Worm (Caenorhabditis elegans) whole organism, L4 larva: ENCODE results near the gene trxr-2.

Experiments
- F49E8.2 ChIP-seq: sonication (generic microtip); optimal IDR thresholded peaks from 2 replicates; lab custom pipeline; 2016; ENCODE audit warnings: missing compliant biosample characterization, mild to moderate bottlenecking, missing genetic modification characterization, borderline replicate concordance
- Y75B8A.6 ChIP-seq: fragments of 200-800 bp; sonication (Bioruptor generic); IDR thresholded peaks from 2 replicates; pipeline ENCODE4 v1.3.6; 2022; ENCODE audit warnings: missing genetic modification reagents, missing genetic modification characterization, missing compliant biosample characterization
- ZK337.2 ChIP-seq: fragments of 200-800 bp; sonication (Bioruptor generic); IDR thresholded peaks from 2 replicates; pipeline ENCODE4 v1.3.6; 2022; ENCODE audit warnings: missing genetic modification reagents, missing genetic modification characterization, missing compliant biosample characterization
- aha-1 ChIP-seq: fragments of 150-350 bp; peaks from one replicate; lab custom pipeline; 2014; ENCODE audit warnings: missing biosample characterization, missing genetic modification characterization
- arid-1 ChIP-seq: fragments of 200-800 bp; sonication (Bioruptor generic); conservative IDR thresholded peaks from 2 replicates; pipeline ENCODE4 v1.3.6; 2022; ENCODE audit warnings: missing genetic modification reagents, missing genetic modification characterization, missing compliant biosample characterization
- ceh-20 ChIP-seq: fragments of 200-800 bp; sonication (Bioruptor generic); IDR thresholded peaks from 2 replicates; pipeline ENCODE4 v1.3.6; 2022; ENCODE audit warnings: missing genetic modification reagents, missing genetic modification characterization, missing compliant biosample characterization
- ceh-62 ChIP-seq: sonication (generic microtip); optimal IDR thresholded peaks from 2 replicates; lab custom pipeline; 2017; ENCODE audit warnings: missing biosample characterization, missing genetic modification characterization
- cey-2 ChIP-seq: sonication (generic microtip); optimal IDR thresholded peaks from 3 replicates; lab custom pipeline; 2017; ENCODE audit warnings: missing genetic modification characterization, mild to moderate bottlenecking, missing compliant biosample characterization, antibody characterized with exemption, borderline replicate concordance; ENCODE audit not compliant: insufficient read depth
- daf-16 ChIP-seq, 3 experiments: sonication (generic microtip); optimal IDR thresholded peaks; 2 replicates each; lab custom pipeline; 2016 to 2017; ENCODE audit warnings: missing genetic modification characterization in 3 of 3, missing genetic modification reagents in 3 of 3, mild to moderate bottlenecking in 2 of 3, missing compliant biosample characterization in 2 of 3, missing biosample characterization in 1 of 3, moderate library complexity in 1 of 3
- daf-19 ChIP-seq: fragments of 200-800 bp; sonication (Bioruptor generic); conservative IDR thresholded peaks from 2 replicates; pipeline ENCODE4 v1.3.6; 2022; ENCODE audit warnings: missing genetic modification characterization, missing compliant biosample characterization
- dmd-6 ChIP-seq: fragments of 200-800 bp; sonication (Bioruptor generic); IDR thresholded peaks from 2 replicates; pipeline ENCODE4 v1.3.6; 2022; ENCODE audit warnings: missing genetic modification reagents, missing genetic modification characterization, missing compliant biosample characterization
- dve-1 ChIP-seq: sonication (generic microtip); optimal IDR thresholded peaks from 2 replicates; lab custom pipeline; 2017; ENCODE audit warnings: antibody characterized with exemption, mild to moderate bottlenecking, missing genetic modification characterization, missing compliant biosample characterization; ENCODE audit not compliant: insufficient read depth
- fos-1 ChIP-seq: fragments of 150-350 bp; optimal IDR thresholded peaks from 2 replicates; lab custom pipeline; 2014; ENCODE audit warnings: missing biosample characterization, missing genetic modification characterization
- hif-1 ChIP-seq, 2 experiments: sonication (generic microtip); optimal IDR thresholded peaks; 2 replicates each; lab custom pipeline; 2016 to 2017; ENCODE audit warnings: missing compliant biosample characterization in 2 of 2, missing genetic modification characterization in 2 of 2, missing genetic modification reagents in 2 of 2, missing genotype in 2 of 2, mild to moderate bottlenecking in 1 of 2
- hlh-30 ChIP-seq: sonication (generic microtip); optimal IDR thresholded peaks from 2 replicates; lab custom pipeline; 2017; ENCODE audit warnings: antibody characterized with exemption, mild to moderate bottlenecking, missing genetic modification characterization, missing compliant biosample characterization; ENCODE audit not compliant: insufficient read depth
- hmg-1.1 ChIP-seq: fragments of 200-800 bp; sonication (Bioruptor generic); IDR thresholded peaks from 2 replicates; pipeline ENCODE4 v1.3.6; 2022; ENCODE audit warnings: missing genetic modification reagents, missing genetic modification characterization, missing compliant biosample characterization
- lsy-2 ChIP-seq, 2 experiments: fragments of 150-350 bp in 1 of 2; sonication (generic microtip) in 1 of 2; optimal IDR thresholded peaks; 2 replicates each; lab custom pipeline; 2014 to 2017; ENCODE audit warnings: missing biosample characterization in 2 of 2, missing genetic modification characterization in 2 of 2
- madf-9 ChIP-seq: fragments of 200-800 bp; sonication (Bioruptor generic); conservative IDR thresholded peaks from 2 replicates; pipeline ENCODE4 v1.3.6; 2022; ENCODE audit warnings: missing genetic modification reagents, missing genetic modification characterization, missing compliant biosample characterization
- mdl-1 ChIP-seq, 2 experiments: fragments of 150-350 bp in 1 of 2; sonication (generic microtip) in 1 of 2; optimal IDR thresholded peaks; 2 replicates each; lab custom pipeline; 2014 to 2017; ENCODE audit warnings: missing biosample characterization in 2 of 2, missing genetic modification characterization in 2 of 2
- mes-2 ChIP-seq: sonication (generic microtip); optimal IDR thresholded peaks from 2 replicates; lab custom pipeline; 2016; ENCODE audit warnings: missing genotype, mild to moderate bottlenecking, missing genetic modification characterization, missing compliant biosample characterization; ENCODE audit not compliant: poor library complexity, severe bottlenecking
- mxl-3 ChIP-seq: fragments of 200-800 bp; sonication (Bioruptor generic); optimal IDR thresholded peaks from 2 replicates; lab custom pipeline; 2018; ENCODE audit warnings: mild to moderate bottlenecking, missing genetic modification characterization, missing compliant biosample characterization
- nhr-10 ChIP-seq: fragments of 150-350 bp; optimal IDR thresholded peaks from 2 replicates; lab custom pipeline; 2014; ENCODE audit warnings: missing biosample characterization, missing genetic modification characterization
- nhr-102 ChIP-seq: sonication (generic microtip); optimal IDR thresholded peaks from 2 replicates; lab custom pipeline; 2016; ENCODE audit warnings: mild to moderate bottlenecking, missing genetic modification characterization, moderate library complexity, missing compliant biosample characterization
- nhr-11 ChIP-seq: fragments of 150-350 bp; optimal IDR thresholded peaks from 2 replicates; lab custom pipeline; 2014; ENCODE audit warnings: missing biosample characterization, missing genetic modification characterization
- nhr-25 ChIP-seq: sonication (generic microtip); optimal IDR thresholded peaks from 2 replicates; lab custom pipeline; 2017; ENCODE audit warnings: missing genetic modification characterization, mild to moderate bottlenecking, missing compliant biosample characterization, antibody characterized with exemption, moderate library complexity, borderline replicate concordance; ENCODE audit not compliant: insufficient read depth
- nhr-28 ChIP-seq: fragments of 150-350 bp; optimal IDR thresholded peaks from 2 replicates; lab custom pipeline; 2014; ENCODE audit warnings: missing biosample characterization, missing genetic modification characterization
- rbr-2 ChIP-seq: sonication (generic microtip); optimal IDR thresholded peaks from 2 replicates; lab custom pipeline; 2016; ENCODE audit warnings: missing genotype, missing genetic modification characterization, missing compliant biosample characterization
- saeg-2 ChIP-seq: fragments of 200-800 bp; sonication (Bioruptor generic); IDR thresholded peaks from 2 replicates; pipeline ENCODE4 v1.3.6; 2022; ENCODE audit warnings: missing genetic modification reagents, missing genetic modification characterization, missing compliant biosample characterization
- sdz-12 ChIP-seq: fragments of 200-800 bp; sonication (Bioruptor generic); optimal IDR thresholded peaks from 2 replicates; lab custom pipeline; 2018; ENCODE audit warnings: mild to moderate bottlenecking, missing genetic modification characterization, missing compliant biosample characterization
- unc-39 ChIP-seq: sonication (generic microtip); optimal IDR thresholded peaks from 2 replicates; lab custom pipeline; 2017; ENCODE audit warnings: missing biosample characterization, missing genetic modification characterization
- unc-62 ChIP-seq, 3 experiments: fragments of 150-350 bp in 1 of 3; sonication (generic microtip); optimal IDR thresholded peaks in 2 of 3; peaks in 1 of 3; 1 replicate in 1 of 3; 2 replicates in 2 of 3; lab custom pipeline; 2014 to 2017; ENCODE audit warnings: missing biosample characterization in 3 of 3, missing genetic modification characterization in 3 of 3, missing genetic modification reagents in 3 of 3, missing genotype in 1 of 3
- zfp-3 ChIP-seq: fragments of 200-800 bp; sonication (Bioruptor generic); conservative IDR thresholded peaks from 2 replicates; pipeline ENCODE4 v1.3.6; 2022; ENCODE audit warnings: missing genetic modification reagents, missing genetic modification characterization, missing compliant biosample characterization
- zip-11 ChIP-seq: fragments of 200-800 bp; sonication (Bioruptor generic); IDR thresholded peaks from 2 replicates; pipeline ENCODE4 v1.3.6; 2022; ENCODE audit warnings: missing genetic modification characterization, missing compliant biosample characterization
- ztf-7 ChIP-seq: fragments of 150-350 bp; optimal IDR thresholded peaks from 2 replicates; lab custom pipeline; 2014; ENCODE audit warnings: missing biosample characterization, missing genetic modification characterization

Gene trxr-2

DNA sequence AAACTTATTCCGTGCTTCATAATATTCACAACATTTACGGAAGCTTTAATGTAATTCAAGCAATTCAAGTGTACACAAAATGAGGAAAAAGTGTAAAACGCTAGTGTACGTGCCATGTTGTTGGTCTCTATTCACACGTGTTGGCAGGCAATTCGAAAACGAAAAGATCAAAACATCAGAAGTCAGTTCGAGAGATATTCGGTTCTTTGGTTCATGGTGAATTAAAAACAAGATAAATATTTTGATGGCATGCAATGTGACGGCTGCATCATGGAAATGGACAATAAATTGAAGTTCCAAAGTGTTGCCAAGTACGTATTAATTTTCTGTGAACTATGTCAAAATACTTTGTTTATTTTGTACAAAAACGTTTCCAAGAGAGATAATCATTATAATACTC lies 8.5 kb downstream of the trxr-2 start:
- TF ChIP-seq zfp-3 (GFP tag; lab: Robert Waterston, UW), result 0 out of 2 replicates have a peak, but pooled peaks have one; percentile 25
- TF ChIP-seq nhr-11 (tag; lab: Kevin White, UChicago), result peak; percentile 1
- peak; percentile 37 for TF ChIP-seq mxl-3 (GFP tag; lab: Kevin White, UChicago)
- TF ChIP-seq zip-11 (GFP tag; lab: Robert Waterston, UW), result no peak
- peak in 1 of 2 experiments; percentile 84 for TF ChIP-seq daf-16 (GFP tag; optimal IDR thresholded peaks at IDR 0.05; lab: Kevin White, UChicago)
- TF ChIP-seq daf-16 (tag; optimal IDR thresholded peaks at IDR 0.05; lab: Kevin White, UChicago), result no peak
- peak in 1 of 2 experiments; percentile 13 for TF ChIP-seq lsy-2 (tag; optimal IDR thresholded peaks at IDR 0.05; lab: Kevin White, UChicago)
- TF ChIP-seq dve-1 (tag; lab: Kevin White, UChicago), result no peak
- TF ChIP-seq mdl-1 (tag; optimal IDR thresholded peaks at IDR 0.05; lab: Kevin White, UChicago), result peak in 1 of 2 experiments; percentile 71
- peak in 1 of 2 experiments; percentile 64 for TF ChIP-seq unc-62 (GFP tag; optimal IDR thresholded peaks at IDR 0.05 in 1 of 2; lab: Kevin White, UChicago)
- no peak for TF ChIP-seq unc-62 (tag; optimal IDR thresholded peaks at IDR 0.05; lab: Kevin White, UChicago)
- peak; percentile 79 for TF ChIP-seq aha-1
- TF ChIP-seq arid-1, result no peak

DNA sequence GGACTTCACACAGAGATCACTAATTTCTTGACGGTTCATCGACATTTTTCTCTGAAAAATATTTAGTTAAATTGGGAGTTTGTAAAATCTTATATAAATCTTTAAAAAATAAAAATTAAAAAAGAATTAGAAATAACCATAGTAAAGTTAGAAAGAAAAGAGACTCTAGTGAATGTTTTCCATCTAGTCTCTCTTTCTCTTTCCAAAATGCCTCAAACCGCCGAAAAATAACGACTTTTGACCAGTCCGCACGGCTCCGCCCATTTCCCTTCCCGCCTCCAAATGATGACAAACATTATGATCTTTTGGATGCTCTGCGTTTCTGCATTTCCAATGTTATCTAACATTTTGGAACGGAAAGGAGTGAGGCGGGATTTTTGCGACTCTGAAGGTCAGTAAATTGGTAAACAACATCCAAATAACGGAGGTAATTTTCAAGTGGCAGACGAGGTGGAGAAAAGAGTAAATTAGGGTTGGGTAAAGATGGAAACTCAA lies 9.7 kb downstream of the trxr-2 start, which contains the start of gene glb-1:
Gene glb-1 (minus strand): TSS at position 51 of the 495 bp plus-strand sequence.
- TF ChIP-seq aha-1 (peak; percentile 29), rbr-2 (tag; lab: Kevin White, UChicago) (no peak)

ce11 chrIII:8923937-8924336 lies 10.4 kb downstream of the trxr-2 start, which contains the start of gene ZK637.12:
Gene ZK637.12, plus strand, starts transcription at chrIII:8924237.
- TF ChIP-seq ZK337.2 (GFP tag; lab: Robert Waterston, UW) (no peak), dmd-6 (GFP tag; lab: Robert Waterston, UW) (no peak), unc-39 (tag; lab: Kevin White, UChicago) (no peak), ceh-62 (tag; lab: Kevin White, UChicago) (no peak), F49E8.2 (tag; lab: Kevin White, UChicago) (no peak), ceh-20 (no peak), rbr-2 (tag; lab: Kevin White, UChicago) (no peak), nhr-10 (tag; lab: Kevin White, UChicago) (no peak), Y75B8A.6 (GFP tag; lab: Robert Waterston, UW) (no peak), nhr-25 (tag; lab: Kevin White, UChicago) (no peak), nhr-102 (no peak), saeg-2 (GFP tag; lab: Robert Waterston, UW) (no peak), daf-16 (GFP tag; optimal IDR thresholded peaks at IDR 0.05; lab: Kevin White, UChicago) (no peak), daf-16 (tag; optimal IDR thresholded peaks at IDR 0.05; lab: Kevin White, UChicago) (no peak), sdz-12 (GFP tag; lab: Kevin White, UChicago) (no peak), daf-19 (GFP tag; lab: Robert Waterston, UW) (no peak), ztf-7 (no peak), fos-1 (tag; lab: Kevin White, UChicago) (no peak), hmg-1.1 (no peak), hif-1 (tag; optimal IDR thresholded peaks at IDR 0.05; lab: Kevin White, UChicago) (no peak), madf-9 (GFP tag; lab: Robert Waterston, UW) (no peak)
- TF ChIP-seq, all 104 proteins: peak for 0

ce11 chrIII:8925539-8925938 lies 12.0 kb downstream of the trxr-2 start:
- TF ChIP-seq nhr-28 (tag; lab: Kevin White, UChicago) (peak; percentile 47), hif-1 (tag; optimal IDR thresholded peaks at IDR 0.05; lab: Kevin White, UChicago) (peak in 1 of 2 experiments; percentile 87), hlh-30 (tag; lab: Kevin White, UChicago) (no peak), dmd-6 (GFP tag; lab: Robert Waterston, UW) (peak; percentile 60), aha-1 (peak; percentile 49), cey-2 (tag; lab: Kevin White, UChicago) (no peak), mes-2 (no peak)
